Worm (Caenorhabditis elegans): ENCODE measurements around the gene ZC239.17.

The ZC239.17 gene

ce11 chrII:3244758-3245157, 19.1 kb upstream of the ZC239.17 start:
- no peak for TF ChIP-seq isw-1 (GFP tag; IDR thresholded peaks at IDR 0.05)
- TF ChIP-seq sptf-1 (tag; optimal IDR thresholded peaks at IDR 0.05): no peak
- no peak for TF ChIP-seq irx-1 (tag; optimal IDR thresholded peaks at IDR 0.05)
- TF ChIP-seq nhr-28 (tag; optimal IDR thresholded peaks at IDR 0.05): no peak
- TF ChIP-seq nhr-84 (tag; optimal IDR thresholded peaks at IDR 0.05): no peak
- TF ChIP-seq sup-37 (GFP tag; optimal IDR thresholded peaks at IDR 0.05): no peak
- TF ChIP-seq blmp-1 (tag; optimal IDR thresholded peaks at IDR 0.05): no peak
- TF ChIP-seq jun-1 (tag; optimal IDR thresholded peaks at IDR 0.05): no peak
- no peak for TF ChIP-seq unc-98 (GFP tag; IDR thresholded peaks at IDR 0.05)
- no peak for TF ChIP-seq lsy-2 (tag; optimal IDR thresholded peaks at IDR 0.05)
- no peak for TF ChIP-seq aly-2 (tag; optimal IDR thresholded peaks at IDR 0.05)
- no peak for TF ChIP-seq nhr-76 (tag; optimal IDR thresholded peaks at IDR 0.05)
- no peak for TF ChIP-seq unc-62 (GFP tag; optimal IDR thresholded peaks at IDR 0.05)
- TF ChIP-seq snpc-4 (tag; optimal IDR thresholded peaks at IDR 0.05): no peak

- TF ChIP-seq unc-62 (GFP tag; optimal IDR thresholded peaks at IDR 0.05) (no peak), irx-1 (tag; optimal IDR thresholded peaks at IDR 0.05) (no peak), elt-3 (tag; optimal IDR thresholded peaks at IDR 0.05) (peak in 1 of 6 experiments; percentile 9), blmp-1 (tag; optimal IDR thresholded peaks at IDR 0.05) (peak; percentile 85), vab-15 (tag; optimal IDR thresholded peaks at IDR 0.05) (no peak), ceh-88 (GFP tag; IDR thresholded peaks at IDR 0.05) (no peak), lin-15B (tag; optimal IDR thresholded peaks at IDR 0.05) (no peak)
These were observed 18.4 kb upstream of the ZC239.17 start, which contains the start of gene C17F4.12 for ce11 chrII:3244070-3244469. Gene C17F4.12, minus strand, starts transcription at chrII:3244170.

ce11 chrII:3241842-3242241, 16.2 kb upstream of the ZC239.17 start:
- TF ChIP-seq nhr-76 (tag; optimal IDR thresholded peaks at IDR 0.05): no peak
- no peak for TF ChIP-seq unc-86 (tag; optimal IDR thresholded peaks at IDR 0.05)
- no peak for TF ChIP-seq egl-27 (tag; optimal IDR thresholded peaks at IDR 0.05)
- TF ChIP-seq fkh-4 (tag; optimal IDR thresholded peaks at IDR 0.05; ENCODE audit: borderline replicate concordance): no peak
- no peak for TF ChIP-seq nhr-90 (tag; optimal IDR thresholded peaks at IDR 0.05; ENCODE audit: poor library complexity)
- TF ChIP-seq elt-3 (tag; optimal IDR thresholded peaks at IDR 0.05): peak in 2 of 6 experiments; percentile 50 to 77
- no peak for TF ChIP-seq dpl-1 (GFP tag; optimal IDR thresholded peaks at IDR 0.05)
- no peak for TF ChIP-seq nhr-19 (GFP tag; conservative IDR thresholded peaks at IDR 0.05)
- TF ChIP-seq Y116A8C.19 (tag; optimal IDR thresholded peaks at IDR 0.05; ENCODE audit: borderline replicate concordance): no peak
- TF ChIP-seq lir-3 (tag; optimal IDR thresholded peaks at IDR 0.05; ENCODE audit: poor library complexity): no peak
- TF ChIP-seq nhr-28 (tag; optimal IDR thresholded peaks at IDR 0.05): no peak
- peak; percentile 99 for TF ChIP-seq blmp-1 (tag; optimal IDR thresholded peaks at IDR 0.05)
- TF ChIP-seq swsn-7 (tag; optimal IDR thresholded peaks at IDR 0.05): no peak
- no peak for TF ChIP-seq hlh-4 (tag; optimal IDR thresholded peaks at IDR 0.05)

ce11 chrII:3240207-3240606, 14.5 kb upstream of the ZC239.17 start, which contains the start of gene C17F4.3:
Gene C17F4.3, plus strand, starts transcription at chrII:3240507.
- TF ChIP-seq ets-5 (GFP tag; IDR thresholded peaks at IDR 0.05) (no peak), blmp-1 (tag; optimal IDR thresholded peaks at IDR 0.05) (peak; percentile 87), unc-62 (GFP tag; optimal IDR thresholded peaks at IDR 0.05) (no peak), lir-3 (tag; optimal IDR thresholded peaks at IDR 0.05; ENCODE audit: poor library complexity) (no peak), mdl-1 (tag; optimal IDR thresholded peaks at IDR 0.05) (no peak), rnt-1 (tag; optimal IDR thresholded peaks at IDR 0.05) (no peak), egl-13 (tag; optimal IDR thresholded peaks at IDR 0.05) (no peak)

- TF ChIP-seq nhr-71 (tag; optimal IDR thresholded peaks at IDR 0.05) (no peak), efl-1 (optimal IDR thresholded peaks at IDR 0.05) (no peak), efl-1 (GFP tag; optimal IDR thresholded peaks at IDR 0.05 in 1 of 2) (peak in 1 of 2 experiments; percentile 65)
These were observed 11.4 kb upstream of the ZC239.17 start, which contains the start of the genes srz-67 and C17F4.11 for ce11 chrII:3237038-3237521. Gene srz-67, minus strand, starts transcription at chrII:3237138. Gene C17F4.11, plus strand, starts transcription at chrII:3237471.
